Fruit fly (Drosophila melanogaster): ENCODE results near the gene CG34398.

- TF ChIP-seq CTCF (optimal IDR thresholded peaks at IDR 0.05) (no peak), CG8478 (optimal IDR thresholded peaks at IDR 0.05) (no peak)
These were observed 17.5 kb upstream of the CG34398 start for dm6 chr2L:8881095-8881494.
